Fruit fly (Drosophila melanogaster) Kc167 (cell line): ENCODE results near the gene Jhbp15.

Source experiments
- Sin3A ChIP-seq: fragments of >200 bp; optimal IDR thresholded peaks from 2 replicates; lab custom pipeline; 2018; ENCODE audit warnings: missing external identifiers
- psq ChIP-seq: fragments of >200 bp; optimal IDR thresholded peaks from 2 replicates; lab custom pipeline; 2017; ENCODE audit warnings: missing external identifiers

DNA sequence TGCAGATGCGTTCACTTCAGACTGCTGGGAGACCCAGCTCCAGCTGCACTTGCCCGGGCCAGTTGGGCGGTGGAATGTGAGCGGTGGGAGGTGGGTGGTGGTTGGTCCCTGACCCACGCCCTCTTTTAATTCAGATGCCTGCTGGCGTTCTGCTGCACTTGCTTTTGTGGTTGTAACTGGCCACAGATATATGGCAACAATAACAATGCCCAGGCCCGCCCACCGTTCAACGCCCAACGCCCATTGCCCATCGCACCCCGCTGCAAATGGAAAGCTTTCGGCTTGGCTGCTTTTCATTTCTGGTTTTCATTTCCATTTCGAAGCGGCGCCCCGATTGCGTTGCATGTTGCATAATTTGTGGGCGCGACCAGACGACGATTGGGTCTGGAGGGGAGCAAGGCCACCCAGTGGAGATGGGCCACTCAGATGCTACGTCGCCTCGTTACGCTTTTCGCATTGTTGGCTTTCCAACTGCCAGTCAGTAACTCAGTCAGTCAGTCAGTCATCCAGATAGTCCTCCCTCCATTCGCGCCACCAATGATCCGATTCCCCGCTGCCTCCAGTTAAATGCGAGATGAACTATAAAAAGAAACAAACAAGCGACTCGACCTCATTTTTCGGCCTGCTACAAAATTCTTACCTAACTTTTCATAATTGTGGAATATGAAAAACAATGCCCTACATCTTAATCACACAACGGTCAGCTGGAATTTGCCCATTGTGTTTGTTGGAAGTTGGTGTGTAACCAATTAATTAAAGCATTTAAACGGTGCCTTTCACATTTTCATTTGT lies 39.7 kb upstream of the Jhbp15 start:
- TF ChIP-seq Sin3A (lab: Kevin White, UChicago) (no peak), psq (lab: Kevin White, UChicago) (no peak)
